Worm (Caenorhabditis elegans): ENCODE measurements around the gene snb-7.

The snb-7 gene

DNA sequence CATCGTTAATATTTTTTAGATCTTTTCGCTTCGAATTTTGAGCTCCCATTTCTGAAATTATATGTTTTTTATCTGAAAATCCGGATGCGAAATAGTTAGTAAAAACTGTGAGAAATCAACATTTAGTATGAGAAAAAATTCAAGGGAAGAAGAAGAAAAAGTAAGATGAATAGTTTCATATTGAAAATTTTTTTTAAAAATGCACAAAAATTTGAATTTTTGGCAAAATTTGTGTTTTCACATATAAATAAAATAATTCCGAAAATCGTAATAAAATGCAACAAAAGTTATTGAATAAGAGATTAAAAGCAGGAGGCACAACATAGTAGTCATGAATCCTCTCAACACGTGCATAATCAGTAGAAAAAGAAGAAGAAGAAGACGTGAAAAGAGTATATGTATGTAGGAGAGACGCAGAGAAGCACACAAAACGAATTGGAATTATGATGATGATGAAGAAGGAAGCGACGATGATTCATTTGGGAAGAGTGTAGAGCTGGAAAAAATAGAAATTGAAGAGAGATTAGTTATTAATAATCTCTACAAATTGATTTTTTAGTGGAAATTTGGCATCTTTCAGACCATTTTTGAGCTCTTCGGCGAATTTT is 5.4 kb downstream of the snb-7 start, which contains the start of gene eak-7:
Gene eak-7, minus strand, starts transcription at position 51 of the 608 bp plus-strand sequence.
- no peak for TF ChIP-seq unc-62 (GFP tag; optimal IDR thresholded peaks at IDR 0.05)
- peak; percentile 61 for TF ChIP-seq ces-1 (GFP tag; optimal IDR thresholded peaks at IDR 0.05)

DNA sequence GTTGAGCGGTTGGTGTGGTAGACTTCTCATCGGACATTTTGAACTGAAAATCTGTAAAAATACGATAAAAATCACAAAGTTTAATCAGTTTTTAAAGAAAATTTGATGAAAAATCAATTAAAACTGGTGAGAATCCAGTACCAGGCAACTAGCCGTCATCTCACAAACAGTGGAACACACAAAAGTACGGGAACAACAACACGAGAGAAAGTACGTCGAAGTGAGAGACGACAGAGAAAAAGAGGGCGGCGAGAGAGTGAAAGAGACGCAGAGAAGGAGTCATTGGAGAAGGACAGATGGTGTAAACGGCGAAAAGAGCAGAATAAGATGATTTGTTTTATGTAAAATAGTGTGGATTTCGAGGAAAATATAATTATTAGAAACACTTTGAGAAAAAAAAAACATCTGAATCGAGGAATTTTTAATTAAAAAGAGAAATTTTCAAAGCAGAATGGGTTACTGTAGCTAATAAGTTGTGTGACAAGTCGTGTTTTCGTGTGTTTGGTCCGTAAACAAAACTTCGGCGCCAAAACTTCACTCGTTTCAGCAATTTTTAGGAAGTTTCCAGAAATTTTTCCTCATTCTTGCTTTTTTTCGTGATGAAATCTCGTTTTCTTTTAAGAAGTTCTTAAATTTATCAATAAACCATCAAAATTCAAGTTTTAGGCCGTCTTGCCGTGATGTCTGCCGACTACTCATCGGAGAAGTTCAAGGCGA is 6.7 kb downstream of the snb-7 start, which contains the start of the genes hsb-1 and let-99:
Gene hsb-1, minus strand, starts transcription at position 51 of the 717 bp plus-strand sequence.
Gene let-99, plus strand, starts transcription at position 667 of the 717 bp plus-strand sequence.
- peak; percentile 27 for TF ChIP-seq sptf-1 (tag; optimal IDR thresholded peaks at IDR 0.05)
- TF ChIP-seq ham-2 (GFP tag; optimal IDR thresholded peaks at IDR 0.05) = peak; percentile 26
- TF ChIP-seq cnd-1 (tag; optimal IDR thresholded peaks at IDR 0.05) = peak; percentile 68
- peak; percentile 31 for TF ChIP-seq hlh-1 (tag; optimal IDR thresholded peaks at IDR 0.05)
- TF ChIP-seq pha-4 (tag; optimal IDR thresholded peaks at IDR 0.05) = peak; percentile 8
- no peak for TF ChIP-seq sem-2 (GFP tag; optimal IDR thresholded peaks at IDR 0.05)
- peak; percentile 69 for TF ChIP-seq lin-32 (GFP tag; optimal IDR thresholded peaks at IDR 0.05)
- no peak for TF ChIP-seq ztf-11 (tag; optimal IDR thresholded peaks at IDR 0.05)

DNA sequence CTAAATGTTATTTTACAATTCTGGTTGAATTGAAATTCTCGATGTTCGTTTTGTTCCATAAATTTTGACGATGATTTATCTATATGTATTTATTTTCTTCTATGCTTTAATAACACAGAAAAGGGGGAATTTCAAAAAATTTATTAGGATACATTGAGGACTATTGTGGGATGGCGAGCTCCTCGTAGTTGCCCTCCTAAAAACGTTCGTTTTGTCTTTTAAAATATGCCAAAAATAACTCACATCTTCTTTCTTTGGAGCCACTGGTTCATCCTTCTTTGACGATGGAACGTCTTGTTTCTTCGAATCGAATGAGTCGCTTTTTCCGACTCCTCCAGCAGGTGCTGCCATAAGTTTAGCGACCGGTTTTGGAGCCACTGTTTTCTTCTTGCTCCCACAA is 9.9 kb downstream of the snb-7 start:
- no peak for TF ChIP-seq unc-120 (tag; optimal IDR thresholded peaks at IDR 0.05; ENCODE audit: poor library complexity, severe bottlenecking)
- TF ChIP-seq bed-3 (GFP tag; optimal IDR thresholded peaks at IDR 0.05) = no peak
- no peak for TF ChIP-seq nhr-28 (tag; optimal IDR thresholded peaks at IDR 0.05)
- TF ChIP-seq ces-1 (GFP tag; optimal IDR thresholded peaks at IDR 0.05) = no peak
- no peak for TF ChIP-seq zip-8 (tag; optimal IDR thresholded peaks at IDR 0.05)
- no peak for TF ChIP-seq sptf-1 (tag; optimal IDR thresholded peaks at IDR 0.05)
- no peak for TF ChIP-seq drap-1 (GFP tag; optimal IDR thresholded peaks at IDR 0.05)

DNA sequence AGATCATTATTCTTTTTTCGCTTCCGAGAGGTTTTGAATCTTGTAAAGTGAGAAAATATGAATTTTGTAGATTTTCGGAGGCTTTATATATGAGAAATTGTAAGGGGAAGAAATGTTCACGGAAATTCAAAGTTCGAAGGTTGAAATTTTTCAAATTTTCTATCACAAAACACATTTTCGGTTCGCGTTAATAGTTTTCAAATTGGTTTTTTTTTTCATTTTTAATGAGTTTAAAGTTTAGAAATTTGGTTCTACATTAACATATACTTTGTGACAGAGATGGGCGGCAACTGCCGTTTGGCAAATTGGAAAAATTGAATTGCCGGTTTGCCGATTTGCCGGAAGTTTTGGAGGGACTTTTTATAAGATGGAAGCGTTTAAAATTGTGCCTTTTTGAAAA is 10.4 kb downstream of the snb-7 start, which contains the start of gene K08E7.4:
Gene K08E7.4, minus strand, starts transcription at position 101 of the 400 bp plus-strand sequence.
- TF ChIP-seq mls-2 (tag; optimal IDR thresholded peaks at IDR 0.05) = no peak
- no peak for TF ChIP-seq ceh-39 (tag; optimal IDR thresholded peaks at IDR 0.05)
- TF ChIP-seq sem-2 (GFP tag; optimal IDR thresholded peaks at IDR 0.05) = no peak
- no peak for TF ChIP-seq tbx-8 (GFP tag; optimal IDR thresholded peaks at IDR 0.05)
- TF ChIP-seq elt-3 (tag; optimal IDR thresholded peaks at IDR 0.05) = no peak
- no peak for TF ChIP-seq flh-1 (GFP tag; optimal IDR thresholded peaks at IDR 0.05)

DNA sequence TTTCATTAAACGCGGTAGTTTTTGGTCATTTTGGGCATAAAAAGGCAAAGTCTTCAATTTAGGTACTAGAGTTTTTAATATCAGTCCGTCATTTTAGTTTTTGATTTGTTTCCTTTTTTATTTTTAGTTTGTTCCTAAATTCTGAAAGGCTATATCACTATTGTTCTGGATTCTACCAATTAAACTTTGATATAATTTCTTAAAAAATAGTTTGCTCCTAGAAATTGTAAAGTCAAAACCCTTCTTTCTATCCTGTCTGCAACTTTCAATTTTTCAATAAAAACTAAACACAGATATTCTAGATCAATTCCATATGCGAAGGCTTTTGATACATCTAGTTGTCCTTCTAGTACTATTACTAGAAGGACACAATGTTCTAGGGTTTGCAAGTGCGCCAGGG is 12.4 kb downstream of the snb-7 start, which contains the start of gene K08E7.5:
Gene K08E7.5, plus strand, starts transcription at position 301 of the 400 bp plus-strand sequence.
- no peak for TF ChIP-seq ham-2 (GFP tag; optimal IDR thresholded peaks at IDR 0.05)
- TF ChIP-seq nhr-76 (tag; optimal IDR thresholded peaks at IDR 0.05) = no peak
- TF ChIP-seq ceh-39 (tag; optimal IDR thresholded peaks at IDR 0.05) = no peak

DNA sequence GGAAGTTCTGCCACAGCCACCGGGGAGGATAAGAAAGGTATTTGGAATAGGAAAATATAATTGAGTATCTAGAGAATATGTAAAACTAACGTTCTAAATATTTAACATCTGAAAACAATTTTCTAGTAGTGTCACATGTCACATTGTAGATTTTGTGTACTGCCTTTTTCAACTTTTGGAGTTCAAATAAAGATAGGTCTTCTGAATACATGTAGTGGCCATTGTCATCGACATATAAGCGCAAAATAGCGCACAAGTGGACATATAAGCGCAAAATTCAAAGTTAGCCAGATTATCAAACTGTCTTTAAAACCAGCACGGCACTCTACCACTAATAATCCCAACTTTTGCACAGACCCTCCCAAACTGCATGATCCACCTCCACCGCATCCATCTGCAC is 13.6 kb downstream of the snb-7 start:
- no peak for TF ChIP-seq mls-2 (tag; optimal IDR thresholded peaks at IDR 0.05)
- TF ChIP-seq ceh-83 (GFP tag; optimal IDR thresholded peaks at IDR 0.05) = no peak
- TF ChIP-seq nhr-12 (tag; optimal IDR thresholded peaks at IDR 0.05) = no peak
- TF ChIP-seq nhr-2 (tag; optimal IDR thresholded peaks at IDR 0.05) = no peak
- TF ChIP-seq sptf-1 (tag; optimal IDR thresholded peaks at IDR 0.05) = no peak
- no peak for TF ChIP-seq tbx-8 (GFP tag; optimal IDR thresholded peaks at IDR 0.05)
- TF ChIP-seq sem-2 (GFP tag; optimal IDR thresholded peaks at IDR 0.05) = no peak

DNA sequence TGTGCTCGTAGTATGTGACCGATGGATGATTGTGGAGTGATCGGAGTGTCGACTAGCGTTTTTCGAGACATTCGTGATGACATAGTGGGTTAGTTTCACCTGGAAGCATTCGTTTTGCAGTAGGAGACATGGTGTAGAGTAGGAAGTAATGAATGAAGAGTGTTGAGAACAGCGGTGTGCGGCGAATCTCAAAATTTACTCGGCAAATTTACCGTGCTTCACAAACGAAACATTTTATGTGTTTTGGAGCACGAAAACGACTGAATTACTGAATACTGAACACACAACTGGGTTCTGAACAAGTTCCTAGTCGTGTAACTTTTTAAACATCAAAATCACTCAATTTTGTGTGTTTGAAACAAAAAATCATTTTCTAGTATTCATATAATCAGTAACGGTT is 20.4 kb downstream of the snb-7 start, which contains the start of gene K08E7.6:
Gene K08E7.6, minus strand, starts transcription at position 101 of the 400 bp plus-strand sequence.
- TF ChIP-seq flh-1 (GFP tag; optimal IDR thresholded peaks at IDR 0.05) (no peak), elt-1 (tag; optimal IDR thresholded peaks at IDR 0.05; ENCODE audit: borderline replicate concordance, insufficient read depth) (no peak), sem-2 (GFP tag; optimal IDR thresholded peaks at IDR 0.05) (no peak), M03D4.4 (tag; optimal IDR thresholded peaks at IDR 0.05) (no peak), drap-1 (GFP tag; optimal IDR thresholded peaks at IDR 0.05) (no peak), mab-5 (tag; optimal IDR thresholded peaks at IDR 0.05) (no peak), nhr-76 (tag; optimal IDR thresholded peaks at IDR 0.05) (no peak), lin-32 (GFP tag; optimal IDR thresholded peaks at IDR 0.05) (no peak), unc-39 (tag; optimal IDR thresholded peaks at IDR 0.05) (no peak), lin-13 (tag; optimal IDR thresholded peaks at IDR 0.05) (no peak), nhr-12 (tag; optimal IDR thresholded peaks at IDR 0.05) (no peak), lsy-2 (tag; optimal IDR thresholded peaks at IDR 0.05) (no peak), ham-2 (GFP tag; optimal IDR thresholded peaks at IDR 0.05) (no peak), zip-8 (tag; optimal IDR thresholded peaks at IDR 0.05) (no peak), nhr-237 (tag; optimal IDR thresholded peaks at IDR 0.05) (no peak), nhr-28 (tag; optimal IDR thresholded peaks at IDR 0.05) (no peak)
